Worm (Caenorhabditis elegans): ENCODE measurements around the gene AH6.17.

The AH6.17 gene

DNA sequence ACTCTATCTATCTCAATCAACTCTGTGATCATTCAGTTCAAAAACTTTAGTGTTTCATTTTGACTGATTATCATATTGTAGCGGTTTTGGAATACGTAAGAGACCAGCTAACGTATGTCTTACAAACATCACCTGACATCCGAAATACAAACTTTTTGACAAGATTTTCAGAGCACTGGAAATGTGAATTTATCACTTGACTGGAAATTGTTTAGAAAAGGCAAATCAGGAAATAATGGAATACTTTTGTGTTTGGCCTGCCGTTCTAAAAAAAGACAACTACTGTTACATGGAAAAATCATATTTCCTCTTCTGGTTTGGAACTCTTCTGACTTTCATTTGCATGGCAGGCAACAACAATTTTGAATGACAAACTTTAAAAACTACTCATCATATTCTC, 28.6 kb downstream of the AH6.17 start, which contains the start of gene F35H8.12:
Gene F35H8.12, plus strand, starts transcription at position 301 of the 400 bp plus-strand sequence.
- no peak for TF ChIP-seq madf-8 (GFP tag; conservative IDR thresholded peaks at IDR 0.05)
- no peak for TF ChIP-seq ztf-25 (GFP tag; IDR thresholded peaks at IDR 0.05)
- TF ChIP-seq cebp-1 (GFP tag; IDR thresholded peaks at IDR 0.05) = no peak
- TF ChIP-seq cebp-1 (tag; optimal IDR thresholded peaks at IDR 0.05) = no peak
- no peak for TF ChIP-seq hsf-1 (GFP tag; IDR thresholded peaks at IDR 0.05)
- TF ChIP-seq F39B2.1 (GFP tag; IDR thresholded peaks at IDR 0.05) = no peak
- TF ChIP-seq madf-3 (GFP tag; IDR thresholded peaks at IDR 0.05) = no peak
- no peak for TF ChIP-seq ceh-91 (GFP tag; IDR thresholded peaks at IDR 0.05)

DNA sequence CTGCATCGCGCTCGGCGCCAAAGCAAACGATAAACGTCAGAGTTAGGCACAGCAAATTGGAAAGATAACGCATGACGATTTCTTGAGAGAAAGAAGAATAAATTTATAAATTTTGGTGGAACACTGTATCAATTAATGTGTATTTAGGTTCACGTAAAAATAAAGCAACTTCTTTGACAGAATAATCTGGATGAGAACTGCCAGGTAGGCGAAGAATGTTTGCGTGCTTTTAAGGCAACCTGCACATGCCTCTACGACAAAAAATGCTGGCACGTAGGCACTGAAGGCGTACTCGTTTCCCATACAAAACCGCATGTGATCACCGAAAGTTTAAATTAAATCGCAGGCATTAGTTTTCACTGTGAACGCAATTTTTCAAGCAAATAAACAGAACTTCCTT, 30.2 kb downstream of the AH6.17 start, which contains the start of gene F35H8.1:
Gene F35H8.1, minus strand, starts transcription at position 101 of the 400 bp plus-strand sequence.
- TF ChIP-seq ZK185.1 (tag; optimal IDR thresholded peaks at IDR 0.05; ENCODE audit: poor library complexity, severe bottlenecking) (no peak), die-1 (tag; optimal IDR thresholded peaks at IDR 0.05) (no peak), him-1 (tag; optimal IDR thresholded peaks at IDR 0.05) (no peak), Y67H2A.10 (GFP tag; conservative IDR thresholded peaks at IDR 0.05) (no peak), snpc-1.1 (tag; optimal IDR thresholded peaks at IDR 0.05; ENCODE audit: insufficient read depth) (no peak), bed-2 (GFP tag; IDR thresholded peaks at IDR 0.05) (no peak), atf-7 (tag; optimal IDR thresholded peaks at IDR 0.05) (no peak), dpff-1 (tag; optimal IDR thresholded peaks at IDR 0.05) (no peak), nfya-1 (tag; optimal IDR thresholded peaks at IDR 0.05; ENCODE audit: borderline replicate concordance, insufficient read depth) (no peak), F37B4.10 (GFP tag; IDR thresholded peaks at IDR 0.05) (no peak), fkh-3 (tag; optimal IDR thresholded peaks at IDR 0.05) (no peak), Y56A3A.18 (GFP tag; IDR thresholded peaks at IDR 0.05) (no peak), nhr-80 (tag; optimal IDR thresholded peaks at IDR 0.05) (no peak), C06A6.2 (GFP tag; conservative IDR thresholded peaks at IDR 0.05) (no peak), mel-28 (tag; optimal IDR thresholded peaks at IDR 0.05; ENCODE audit: borderline replicate concordance) (no peak), ceh-91 (GFP tag; IDR thresholded peaks at IDR 0.05) (no peak), C17E4.6 (GFP tag; IDR thresholded peaks at IDR 0.05) (no peak), unc-62 (GFP tag; optimal IDR thresholded peaks at IDR 0.05) (no peak)

DNA sequence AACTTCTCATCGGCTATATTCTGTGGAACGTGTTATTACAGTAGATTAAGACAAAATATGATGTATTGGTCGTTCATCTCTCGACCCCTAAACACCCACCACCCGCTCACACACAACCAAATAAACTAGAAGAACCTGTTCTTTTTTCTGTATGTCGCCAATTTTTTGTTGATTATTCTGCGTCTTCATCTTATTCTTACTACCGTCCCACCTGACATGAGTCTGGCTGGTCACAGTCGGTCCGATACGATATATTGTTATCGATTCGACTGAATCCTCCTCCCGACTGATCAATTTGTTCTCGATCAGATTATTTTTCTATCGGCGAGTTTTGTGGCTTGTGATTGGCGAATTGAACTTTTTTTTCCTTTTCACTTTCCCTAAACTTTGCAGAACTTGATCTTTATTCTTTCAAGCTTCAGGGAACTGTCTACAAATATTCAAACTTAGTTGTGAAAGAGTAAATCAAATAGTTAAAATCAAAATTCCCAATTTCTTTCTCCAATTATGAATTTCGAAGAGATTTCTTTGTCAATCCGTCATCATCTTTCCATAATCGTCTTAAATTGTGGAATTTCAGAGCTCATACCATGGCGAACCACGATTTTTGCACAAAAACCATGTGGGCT, 32.1 kb downstream of the AH6.17 start, which contains the start of gene F35H8.2:
Gene F35H8.2, plus strand, starts transcription at position 579 of the 629 bp plus-strand sequence.
- TF ChIP-seq B0019.2 (GFP tag; conservative IDR thresholded peaks at IDR 0.05) (no peak), rcor-1 (GFP tag; IDR thresholded peaks at IDR 0.05) (no peak), lin-35 (GFP tag; optimal IDR thresholded peaks at IDR 0.05) (no peak)

DNA sequence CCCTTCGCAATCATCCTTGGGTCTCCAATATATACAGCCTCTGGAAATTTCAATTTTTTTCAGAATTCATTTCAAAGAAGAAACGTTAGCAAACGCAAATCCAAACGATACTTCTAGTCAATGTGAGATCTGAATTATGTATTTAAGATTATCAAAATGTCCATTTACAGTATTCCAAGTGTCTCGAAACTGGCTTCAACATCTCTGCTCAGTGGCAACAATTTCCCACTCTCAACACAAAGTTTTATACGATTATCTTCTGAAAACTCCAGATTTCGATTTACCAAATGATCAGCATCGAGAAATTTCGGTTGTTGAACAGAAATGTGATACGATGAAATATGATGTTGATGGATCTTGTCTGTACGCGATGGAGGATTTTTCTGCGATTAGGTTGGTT, 33.6 kb downstream of the AH6.17 start:
- TF ChIP-seq F23B12.7 (tag; optimal IDR thresholded peaks at IDR 0.05; ENCODE audit: insufficient read depth) = no peak
- no peak for TF ChIP-seq snpc-1.3 (tag; optimal IDR thresholded peaks at IDR 0.05; ENCODE audit: insufficient read depth)
- no peak for TF ChIP-seq Y67H2A.10 (GFP tag; conservative IDR thresholded peaks at IDR 0.05)
- TF ChIP-seq cebp-1 (GFP tag; IDR thresholded peaks at IDR 0.05) = no peak
- TF ChIP-seq cebp-1 (tag; optimal IDR thresholded peaks at IDR 0.05) = no peak
- no peak for TF ChIP-seq rcor-1 (GFP tag; IDR thresholded peaks at IDR 0.05)
- TF ChIP-seq F57C9.4 (tag; optimal IDR thresholded peaks at IDR 0.05) = no peak
- TF ChIP-seq mxl-1 (tag; optimal IDR thresholded peaks at IDR 0.05) = no peak
- TF ChIP-seq F37B4.10 (GFP tag; IDR thresholded peaks at IDR 0.05) = no peak
- no peak for TF ChIP-seq ztf-22 (GFP tag; optimal IDR thresholded peaks at IDR 0.05)
- TF ChIP-seq let-607 (tag; optimal IDR thresholded peaks at IDR 0.05) = no peak

All from whole organism, young adult.